Fruit fly (Drosophila melanogaster) whole organism, embryonic: ENCODE results near the gene SmD1.

Source experiments
- Ada2b ChIP-seq: fragments of 200-800 bp; sonication (Bioruptor generic); IDR thresholded peaks from 2 replicates; pipeline ENCODE4 v1.3.6; 2022; ENCODE audit warnings: missing biosample characterization, missing genetic modification characterization
- CG10274 ChIP-seq: fragments of 200-800 bp; sonication (Bioruptor generic); optimal IDR thresholded peaks from 3 replicates; lab custom pipeline; 2017; ENCODE audit warnings: missing biosample characterization, mild to moderate bottlenecking, missing genetic modification characterization
- CG11456 ChIP-seq: fragments of 200-800 bp; sonication (Bioruptor generic); IDR thresholded peaks from 3 replicates; pipeline ENCODE4 v1.3.6; 2022; ENCODE audit warnings: missing biosample characterization, missing genetic modification characterization
- CG11560 ChIP-seq: fragments of 200-800 bp; sonication (Bioruptor generic); IDR thresholded peaks from 3 replicates; pipeline ENCODE4 v1.3.6; 2022; ENCODE audit warnings: missing biosample characterization, missing genetic modification characterization
- CG11696 ChIP-seq: fragments of 200-800 bp; sonication (Bioruptor generic); IDR thresholded peaks from 2 replicates; pipeline ENCODE4 v1.3.6; 2022; ENCODE audit warnings: missing biosample characterization, missing genetic modification characterization
- CG12071 ChIP-seq: fragments of 200-800 bp; sonication (Bioruptor generic); optimal IDR thresholded peaks from 3 replicates; lab custom pipeline; 2018; ENCODE audit warnings: missing biosample characterization, mild to moderate bottlenecking, missing genetic modification characterization
- CG12104 ChIP-seq: fragments of 200-800 bp; sonication (Bioruptor generic); optimal IDR thresholded peaks from 3 replicates; lab custom pipeline; 2016; ENCODE audit warnings: missing biosample characterization, missing genetic modification characterization
- CG12155 ChIP-seq: fragments of 200-800 bp; sonication (Bioruptor generic); optimal IDR thresholded peaks from 3 replicates; lab custom pipeline; 2016; ENCODE audit warnings: missing biosample characterization, missing genetic modification characterization
- CG12942 ChIP-seq: fragments of 200-800 bp; sonication (Bioruptor generic); optimal IDR thresholded peaks from 3 replicates; lab custom pipeline; 2016; ENCODE audit warnings: missing biosample characterization, missing genetic modification characterization
- CG13424 ChIP-seq: fragments of 200-800 bp; sonication (Bioruptor generic); optimal IDR thresholded peaks from 2 replicates; lab custom pipeline; 2019; ENCODE audit warnings: missing biosample characterization, mild to moderate bottlenecking, missing genetic modification characterization, moderate library complexity
- CG15073 ChIP-seq: fragments of 200-800 bp; sonication (Bioruptor generic); optimal IDR thresholded peaks from 2 replicates; lab custom pipeline; 2016; ENCODE audit warnings: missing biosample characterization, missing genetic modification characterization
- CG15479 ChIP-seq: fragments of 200-800 bp; sonication (Bioruptor generic); optimal IDR thresholded peaks from 3 replicates; lab custom pipeline; 2019; ENCODE audit warnings: missing biosample characterization, mild to moderate bottlenecking, missing genetic modification characterization, moderate library complexity
- CG31388 ChIP-seq: fragments of 200-800 bp; sonication (Bioruptor generic); optimal IDR thresholded peaks from 2 replicates; lab custom pipeline; 2016; ENCODE audit warnings: missing biosample characterization, missing genetic modification characterization
- CG33213 ChIP-seq: fragments of 200-800 bp; sonication (Bioruptor generic); optimal IDR thresholded peaks from 3 replicates; lab custom pipeline; 2016; ENCODE audit warnings: missing biosample characterization, missing genetic modification characterization
- CG4617 ChIP-seq: fragments of 200-800 bp; sonication (Bioruptor generic); optimal IDR thresholded peaks from 3 replicates; lab custom pipeline; 2016; ENCODE audit warnings: missing biosample characterization, missing genetic modification characterization, borderline replicate concordance
- CG4707 ChIP-seq: fragments of 200-800 bp; sonication (Bioruptor generic); optimal IDR thresholded peaks from 2 replicates; lab custom pipeline; 2018; ENCODE audit warnings: missing biosample characterization, mild to moderate bottlenecking, missing genetic modification characterization, moderate library complexity
- CG8281 ChIP-seq: fragments of 200-800 bp; sonication (Bioruptor generic); optimal IDR thresholded peaks from 2 replicates; lab custom pipeline; 2018; ENCODE audit warnings: missing biosample characterization, mild to moderate bottlenecking, missing genetic modification characterization, moderate library complexity
- CG8924 ChIP-seq: fragments of 200-800 bp; optimal IDR thresholded peaks from 3 replicates; lab custom pipeline; 2019; ENCODE audit warnings: missing biosample characterization, mild to moderate bottlenecking, missing genetic modification characterization, moderate library complexity
- CG9817 ChIP-seq: fragments of 200-800 bp; sonication (Bioruptor generic); optimal IDR thresholded peaks from 2 replicates; lab custom pipeline; 2018; ENCODE audit warnings: missing biosample characterization, mild to moderate bottlenecking, missing genetic modification characterization, moderate library complexity
- CG9932 ChIP-seq: fragments of 200-800 bp; sonication (Bioruptor generic); IDR thresholded peaks from 2 replicates; pipeline ENCODE4 v1.3.6; 2022; ENCODE audit warnings: missing biosample characterization, missing genetic modification characterization
- D ChIP-seq, 2 experiments: fragments of 200-800 bp in 1 of 2; fragments of >200 bp in 1 of 2; sonication (Bioruptor generic) in 1 of 2; optimal IDR thresholded peaks; 2 replicates in 1 of 2; 3 replicates in 1 of 2; lab custom pipeline; 2017; ENCODE audit warnings: mild to moderate bottlenecking in 1 of 2, missing biosample characterization in 1 of 2, missing genetic modification characterization in 1 of 2, missing genetic modification reagents in 1 of 2
- Doc3 ChIP-seq: fragments of 200-800 bp; sonication (Bioruptor generic); IDR thresholded peaks from 3 replicates; pipeline ENCODE4 v1.3.6; 2022; ENCODE audit warnings: missing biosample characterization, missing genetic modification characterization; ENCODE audit not compliant: partially characterized antibody
- Fer1 ChIP-seq: fragments of 200-800 bp; sonication (Bioruptor generic); optimal IDR thresholded peaks from 2 replicates; lab custom pipeline; 2017; ENCODE audit warnings: missing biosample characterization, mild to moderate bottlenecking, missing genetic modification characterization
- HLHmδ ChIP-seq: fragments of 200-800 bp; sonication (Bioruptor generic); optimal IDR thresholded peaks from 2 replicates; lab custom pipeline; 2018; ENCODE audit warnings: missing biosample characterization, mild to moderate bottlenecking, missing genetic modification characterization, moderate library complexity
- HmgZ ChIP-seq: fragments of 200-800 bp; sonication (Bioruptor generic); optimal IDR thresholded peaks from 2 replicates; lab custom pipeline; 2018; ENCODE audit warnings: missing biosample characterization, mild to moderate bottlenecking, missing genetic modification characterization
- Hmr ChIP-seq: fragments of 200-800 bp; sonication (Bioruptor generic); optimal IDR thresholded peaks from 3 replicates; lab custom pipeline; 2017; ENCODE audit warnings: mild to moderate bottlenecking, missing biosample characterization, missing genetic modification reagents, missing genetic modification characterization
- NC2α ChIP-seq: fragments of 200-800 bp; sonication (Bioruptor generic); optimal IDR thresholded peaks from 2 replicates; lab custom pipeline; 2016; ENCODE audit warnings: missing biosample characterization, missing genetic modification characterization
- Nf-YB ChIP-seq: fragments of 200-800 bp; sonication (Bioruptor generic); optimal IDR thresholded peaks from 3 replicates; lab custom pipeline; 2019; ENCODE audit warnings: missing biosample characterization, mild to moderate bottlenecking, missing genetic modification characterization, moderate library complexity
- Usf ChIP-seq: fragments of 200-800 bp; sonication (Bioruptor generic); optimal IDR thresholded peaks from 2 replicates; lab custom pipeline; 2017; ENCODE audit warnings: missing genotype, missing biosample characterization, missing genetic modification characterization
- ase ChIP-seq: fragments of 200-800 bp; sonication (Bioruptor generic); IDR thresholded peaks from 3 replicates; pipeline ENCODE4 v1.3.6; 2022; ENCODE audit warnings: missing biosample characterization, missing genetic modification characterization
- chn ChIP-seq: fragments of 200-800 bp; sonication (Bioruptor generic); optimal IDR thresholded peaks from 2 replicates; lab custom pipeline; 2016; ENCODE audit warnings: missing biosample characterization, missing genetic modification characterization
- cwo ChIP-seq: fragments of 200-800 bp; sonication (Bioruptor generic); optimal IDR thresholded peaks from 3 replicates; lab custom pipeline; 2017; ENCODE audit warnings: missing biosample characterization, missing genetic modification characterization, mild to moderate bottlenecking, moderate library complexity, missing genetic modification reagents
- dmrt11E ChIP-seq: fragments of 200-800 bp; sonication (Bioruptor generic); optimal IDR thresholded peaks from 3 replicates; lab custom pipeline; 2018; ENCODE audit warnings: missing biosample characterization, mild to moderate bottlenecking, missing genetic modification characterization, moderate library complexity
- dpn ChIP-seq, 2 experiments: fragments of 200-800 bp; sonication (Bioruptor generic); optimal IDR thresholded peaks; 3 replicates each; lab custom pipeline; 2016; ENCODE audit warnings: missing biosample characterization in 2 of 2, missing genetic modification characterization in 2 of 2
- fd102C ChIP-seq: fragments of 200-800 bp; sonication (Bioruptor generic); optimal IDR thresholded peaks from 2 replicates; lab custom pipeline; 2018; ENCODE audit warnings: missing biosample characterization, mild to moderate bottlenecking, missing genetic modification characterization, moderate library complexity
- ham ChIP-seq: fragments of 200-800 bp; sonication (Bioruptor generic); IDR thresholded peaks from 2 replicates; pipeline ENCODE4 v1.3.6; 2022; ENCODE audit warnings: missing biosample characterization, missing genetic modification characterization
- kni ChIP-seq: fragments of 200-800 bp; sonication (Bioruptor generic); optimal IDR thresholded peaks from 3 replicates; lab custom pipeline; 2017; ENCODE audit warnings: mild to moderate bottlenecking, missing biosample characterization, missing genetic modification reagents, missing genetic modification characterization
- lola ChIP-seq, 3 experiments: fragments of >200 bp in 2 of 3; fragments of 200-800 bp in 1 of 3; sonication (Bioruptor generic) in 1 of 3; optimal IDR thresholded peaks; 2 replicates each; lab custom pipeline; 2017 to 2019; ENCODE audit warnings: missing biosample characterization in 3 of 3, missing genetic modification characterization in 3 of 3, mild to moderate bottlenecking in 1 of 3, moderate library complexity in 1 of 3
- lov ChIP-seq, 2 experiments: fragments of 200-800 bp in 1 of 2; fragments of >200 bp in 1 of 2; sonication (Bioruptor generic) in 1 of 2; IDR thresholded peaks in 1 of 2; optimal IDR thresholded peaks in 1 of 2; 2 replicates in 1 of 2; 3 replicates in 1 of 2; pipeline versions ENCODE4 v1.3.6 to Lab custom; 2017 to 2022; ENCODE audit warnings: missing biosample characterization in 1 of 2, missing genetic modification characterization in 1 of 2
- mld ChIP-seq: fragments of 200-800 bp; sonication (Bioruptor generic); IDR thresholded peaks from 3 replicates; pipeline ENCODE4 v1.3.6; 2022; ENCODE audit warnings: missing biosample characterization, missing genetic modification characterization; ENCODE audit not compliant: partially characterized antibody
- org-1 ChIP-seq: fragments of 200-800 bp; sonication (Bioruptor generic); optimal IDR thresholded peaks from 2 replicates; lab custom pipeline; 2017; ENCODE audit warnings: missing biosample characterization, missing genetic modification characterization
- otp ChIP-seq: fragments of 200-800 bp; sonication (Bioruptor generic); IDR thresholded peaks from 3 replicates; pipeline ENCODE4, ENCODE4 v1.3.6; 2022; ENCODE audit warnings: missing biosample characterization, missing genetic modification characterization
- repo ChIP-seq: fragments of 200-800 bp; sonication (Bioruptor generic); optimal IDR thresholded peaks from 2 replicates; lab custom pipeline; 2016; ENCODE audit warnings: missing biosample characterization, missing genetic modification characterization
- row ChIP-seq: fragments of 200-800 bp; sonication (Bioruptor generic); IDR thresholded peaks from 3 replicates; pipeline ENCODE4 v1.3.6; 2022; ENCODE audit warnings: missing biosample characterization, missing genetic modification characterization
- sim ChIP-seq: fragments of 200-800 bp; sonication (Bioruptor generic); IDR thresholded peaks from 2 replicates; pipeline ENCODE4 v1.3.6; 2022; ENCODE audit warnings: missing biosample characterization, missing genetic modification characterization
- sima ChIP-seq: fragments of 200-800 bp; sonication (Bioruptor generic); optimal IDR thresholded peaks from 2 replicates; lab custom pipeline; 2016; ENCODE audit warnings: missing biosample characterization, missing genetic modification characterization
- so ChIP-seq: fragments of 200-800 bp; sonication (Bioruptor generic); IDR thresholded peaks from 3 replicates; pipeline ENCODE4 v1.3.6; 2022; ENCODE audit warnings: missing biosample characterization, missing genetic modification characterization
- sqz ChIP-seq: fragments of 200-800 bp; sonication (Bioruptor generic); optimal IDR thresholded peaks from 3 replicates; lab custom pipeline; 2018; ENCODE audit warnings: missing biosample characterization, mild to moderate bottlenecking, missing genetic modification characterization
- tup ChIP-seq: fragments of 200-800 bp; sonication (Bioruptor generic); optimal IDR thresholded peaks from 2 replicates; lab custom pipeline; 2016; ENCODE audit warnings: missing biosample characterization, mild to moderate bottlenecking, missing genetic modification characterization, moderate library complexity

The SmD1 gene

dm6 chr3L:12684690-12685089, 49.7 kb downstream of the SmD1 start (continued):
- 0 out of 2 replicates have a peak, but pooled peaks have one; percentile 38 for TF ChIP-seq CG11696 (GFP tag; lab: Robert Waterston, UW)
- peak; percentile 31 for TF ChIP-seq chn
- TF ChIP-seq so = 0 out of 3 replicates have a peak, but pooled peaks have one; percentile 36
- no peak for TF ChIP-seq CG12155 (GFP tag; lab: Kevin White, UChicago)
- peak; percentile 59 for TF ChIP-seq CG8924 (tag; lab: Kevin White, UChicago)
- TF ChIP-seq CG15479 (GFP tag; lab: Kevin White, UChicago) = peak; percentile 50
- TF ChIP-seq CG11560 (tag; lab: Robert Waterston, UW) = no peak
- TF ChIP-seq tup = no peak
- no peak for TF ChIP-seq NC2α (GFP tag; lab: Kevin White, UChicago)
- TF ChIP-seq CG9932 (GFP tag; lab: Robert Waterston, UW) = no peak
- TF ChIP-seq CG13424 = peak; percentile 33
- peak in 1 of 3 experiments; percentile 68 for TF ChIP-seq lola (GFP tag; optimal IDR thresholded peaks at IDR 0.05; lab: Kevin White, UChicago)
- TF ChIP-seq sima = no peak
- TF ChIP-seq CG12942 (GFP tag; lab: Kevin White, UChicago) = no peak
- TF ChIP-seq fd102C = peak; percentile 77
- no peak for TF ChIP-seq CG8281 (tag; lab: Kevin White, UChicago)
- TF ChIP-seq ase (GFP tag; lab: Robert Waterston, UW) = no peak
- TF ChIP-seq CG4707 = peak; percentile 26
- TF ChIP-seq kni (GFP tag; lab: Kevin White, UChicago) = peak; percentile 85
- TF ChIP-seq mld (GFP tag; lab: Robert Waterston, UW) = no peak
- no peak for TF ChIP-seq Ada2b (GFP tag; lab: Robert Waterston, UW)
- peak; percentile 83 for TF ChIP-seq dmrt11E
- TF ChIP-seq cwo (GFP tag; lab: Kevin White, UChicago) = no peak
- no peak for TF ChIP-seq CG4617 (GFP tag; lab: Kevin White, UChicago)
- no peak for TF ChIP-seq D (optimal IDR thresholded peaks at IDR 0.05; lab: Kevin White, UChicago)
- peak; percentile 58 for TF ChIP-seq D (GFP tag; optimal IDR thresholded peaks at IDR 0.05; lab: Kevin White, UChicago)
- peak; percentile 8 for TF ChIP-seq CG12104
- TF ChIP-seq Doc3 = no peak
- TF ChIP-seq CG12071 (GFP tag; lab: Kevin White, UChicago) = peak; percentile 50
- TF ChIP-seq HmgZ (tag; lab: Kevin White, UChicago) = peak; percentile 4
- peak; percentile 58 for TF ChIP-seq HLHmδ (GFP tag; lab: Kevin White, UChicago)
- TF ChIP-seq Fer1 = no peak
- no peak for TF ChIP-seq ham (GFP tag; lab: Robert Waterston, UW)
- no peak for TF ChIP-seq CG15073 (GFP tag; lab: Kevin White, UChicago)
- no peak for TF ChIP-seq CG11456 (GFP tag; lab: Robert Waterston, UW)
- peak; percentile 32 for TF ChIP-seq org-1 (GFP tag; lab: Kevin White, UChicago)
- no peak for TF ChIP-seq CG10274 (GFP tag; lab: Kevin White, UChicago)
- peak; percentile 46 for TF ChIP-seq CG33213 (GFP tag; lab: Kevin White, UChicago)
- no peak for TF ChIP-seq CG31388
- TF ChIP-seq sqz (GFP tag; lab: Kevin White, UChicago) = peak; percentile 0
- no peak for TF ChIP-seq lov (optimal IDR thresholded peaks at IDR 0.05; lab: Kevin White, UChicago)
- peak; percentile 75; the same call in 1 of the 3 replicates for TF ChIP-seq lov (GFP tag; IDR thresholded peaks at IDR 0.05; lab: Robert Waterston, UW)
- peak in 1 of 2 experiments; percentile 27 for TF ChIP-seq dpn (GFP tag; optimal IDR thresholded peaks at IDR 0.05; lab: Kevin White, UChicago)
- TF ChIP-seq CG9817 (tag; lab: Kevin White, UChicago) = no peak
- TF ChIP-seq Hmr = no peak
- peak; percentile 73; the same call in 2 of the 3 replicates for TF ChIP-seq otp (GFP tag; lab: Robert Waterston, UW)
- TF ChIP-seq repo (GFP tag; lab: Kevin White, UChicago) = no peak
- peak; percentile 82 for TF ChIP-seq Nf-YB (GFP tag; lab: Kevin White, UChicago)
- TF ChIP-seq row (GFP tag; lab: Robert Waterston, UW) = peak; percentile 14; the same call in 1 of the 3 replicates
- 0 out of 2 replicates have a peak, but pooled peaks have one; percentile 29 for TF ChIP-seq sim (GFP tag; lab: Robert Waterston, UW)
- peak; percentile 9 for TF ChIP-seq Usf (GFP tag; lab: Kevin White, UChicago)
